Worm (Caenorhabditis elegans) whole organism, late embryonic: ENCODE results near the gene srw-127.

Source experiments
- C08G9.2 ChIP-seq: sonication (generic microtip); optimal IDR thresholded peaks from 2 replicates; lab custom pipeline; 2016; ENCODE audit warnings: mild to moderate bottlenecking, missing genetic modification characterization, moderate library complexity, missing compliant biosample characterization
- ama-1 ChIP-seq: fragments of 150-350 bp; optimal IDR thresholded peaks from 2 replicates; lab custom pipeline; 2014
- ref-2 ChIP-seq: sonication (generic microtip); optimal IDR thresholded peaks from 2 replicates; lab custom pipeline; 2016; ENCODE audit warnings: missing genetic modification characterization, missing compliant biosample characterization

DNA sequence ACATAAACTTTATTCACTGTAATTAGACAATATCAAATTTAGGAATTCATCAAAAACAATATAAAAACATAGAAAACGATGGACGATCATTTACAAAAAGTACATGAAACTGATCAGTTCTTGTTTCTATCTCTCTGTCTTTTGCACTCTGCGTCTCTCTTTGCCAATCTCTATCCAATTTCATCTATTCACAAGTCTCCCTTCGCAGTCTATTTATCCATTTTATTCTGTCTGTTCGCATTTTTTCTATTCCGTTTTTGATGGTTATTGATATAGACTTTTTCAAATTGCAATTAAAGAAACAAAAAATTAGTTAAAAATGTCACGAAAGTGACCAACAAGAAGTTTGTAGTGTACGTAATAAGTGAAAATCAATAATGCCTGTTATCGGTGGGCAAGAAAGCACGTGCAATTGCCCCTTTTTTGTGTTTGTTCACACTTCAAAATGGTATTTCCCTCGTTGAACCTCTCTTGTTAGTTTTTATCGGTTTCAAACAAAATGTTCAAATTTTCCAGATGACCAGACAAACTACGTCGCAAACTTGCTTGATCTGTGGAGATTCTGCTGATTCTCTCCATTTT, 14.3 kb upstream of the srw-127 start, which contains the start of gene nhr-42:
- TF ChIP-seq ref-2 (tag; lab: Kevin White, UChicago) (no peak), ama-1 (lab: Kevin White, UChicago) (no peak), C08G9.2 (no peak)
